Comparison of ENCODE assay signal across 4 fruit fly cellular contexts in the genomic region with DNA sequence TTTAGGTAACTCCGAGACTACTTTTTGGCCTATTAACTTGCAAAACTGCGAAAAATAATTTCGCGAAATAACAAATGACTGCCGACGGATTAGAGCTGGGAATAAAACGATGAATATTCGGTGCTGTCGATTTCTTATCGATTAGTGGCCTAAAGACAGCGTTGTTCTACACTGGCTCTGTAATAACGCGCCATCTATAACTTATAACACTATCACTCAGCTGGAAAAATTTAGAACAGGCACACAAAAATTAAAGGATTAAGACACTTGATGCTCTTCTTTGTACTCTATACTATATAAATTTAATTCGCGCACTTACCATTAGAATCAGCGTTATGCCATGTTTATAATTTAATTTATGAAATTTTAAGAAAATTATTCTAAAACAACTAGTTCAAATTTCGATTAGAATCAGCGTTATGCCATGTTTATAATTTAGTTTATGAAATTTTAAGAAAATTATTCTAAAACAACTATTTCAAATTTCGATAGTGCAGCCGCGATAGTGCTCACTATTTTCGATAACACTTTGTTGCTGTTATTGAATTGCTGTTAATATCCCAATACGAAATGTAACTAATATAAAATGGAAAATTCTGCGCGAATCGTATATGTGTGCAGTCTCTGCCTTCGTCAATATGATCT.
A peak's percentile ranks its signal among the peaks of the same experiment; 100 is the strongest.
TF ChIP-seq lines count a peak whose summit lies in the region.

Gene CSN3, minus strand, starts transcription at position 112 of the 645 bp plus-strand sequence.
Gene CG11456, plus strand, starts transcription at position 523 of the 645 bp plus-strand sequence.

TF ChIP-seq in whole organism, adult, 20 proteins besides CTCF, POLR2A, EP300 and RAD21 (continued from another document):
- no peak for TF ChIP-seq ovo (GFP tag; optimal IDR thresholded peaks at IDR 0.05; lab: Kevin White, UChicago)
- TF ChIP-seq Mnt (GFP tag; optimal IDR thresholded peaks at IDR 0.05; lab: Kevin White, UChicago): peak; percentile 53
- peak; percentile 58 for TF ChIP-seq Crg-1 (GFP tag; optimal IDR thresholded peaks at IDR 0.05; lab: Kevin White, UChicago)
- TF ChIP-seq tj (GFP tag; optimal IDR thresholded peaks at IDR 0.05; lab: Kevin White, UChicago): no peak

TF ChIP-seq in whole organism, embryonic, 481 proteins besides CTCF, POLR2A, EP300 and RAD21 (continued from another document and continues in another):
- peak; percentile 57 for TF ChIP-seq NfI (GFP tag; optimal IDR thresholded peaks at IDR 0.05; lab: Kevin White, UChicago)
- peak; percentile 52 for TF ChIP-seq HLH54F (GFP tag; optimal IDR thresholded peaks at IDR 0.05; lab: Kevin White, UChicago)
- TF ChIP-seq Taf1 (GFP tag; IDR thresholded peaks at IDR 0.05; lab: Robert Waterston, UW): peak; percentile 44; the same call in 1 of the 2 replicates
- peak; percentile 9 for TF ChIP-seq CG3065 (GFP tag; optimal IDR thresholded peaks at IDR 0.05; lab: Kevin White, UChicago)
- TF ChIP-seq stwl (tag; optimal IDR thresholded peaks at IDR 0.05; lab: Kevin White, UChicago): peak; percentile 89
- TF ChIP-seq oc (tag; optimal IDR thresholded peaks at IDR 0.05; lab: Kevin White, UChicago): peak; percentile 28
- TF ChIP-seq mam (GFP tag; optimal IDR thresholded peaks at IDR 0.05; lab: Kevin White, UChicago): peak; percentile 76
- TF ChIP-seq nmo (GFP tag; optimal IDR thresholded peaks at IDR 0.05; lab: Kevin White, UChicago): peak; percentile 52
- peak; percentile 98 for TF ChIP-seq CG8290 (GFP tag; optimal IDR thresholded peaks at IDR 0.05; lab: Kevin White, UChicago)
- TF ChIP-seq CG8290 (tag; optimal IDR thresholded peaks at IDR 0.05; lab: Kevin White, UChicago): peak; percentile 96 to 97
- no peak for TF ChIP-seq Elba2 (GFP tag; optimal IDR thresholded peaks at IDR 0.05; lab: Kevin White, UChicago)
- TF ChIP-seq CG12155 (GFP tag; optimal IDR thresholded peaks at IDR 0.05; lab: Kevin White, UChicago): peak; percentile 64
- TF ChIP-seq CG17802 (tag; optimal IDR thresholded peaks at IDR 0.05; lab: Kevin White, UChicago): peak; percentile 27
- peak; percentile 65 for TF ChIP-seq CG1603 (tag; optimal IDR thresholded peaks at IDR 0.05; lab: Kevin White, UChicago)
- TF ChIP-seq H2.0 (GFP tag; IDR thresholded peaks at IDR 0.05; lab: Robert Waterston, UW): peak; percentile 45; the same call in 1 of the 2 replicates
- peak; percentile 25 for TF ChIP-seq tx (GFP tag; optimal IDR thresholded peaks at IDR 0.05; lab: Kevin White, UChicago)
- TF ChIP-seq scrt (GFP tag; optimal IDR thresholded peaks at IDR 0.05; lab: Kevin White, UChicago): peak; percentile 43
- peak; percentile 43 for TF ChIP-seq bab2 (GFP tag; optimal IDR thresholded peaks at IDR 0.05; lab: Kevin White, UChicago)
- TF ChIP-seq CG7963 (GFP tag; IDR thresholded peaks at IDR 0.05; lab: Robert Waterston, UW; ENCODE audit: partially characterized antibody): peak; percentile 72
- TF ChIP-seq Bdp1 (GFP tag; optimal IDR thresholded peaks at IDR 0.05; lab: Kevin White, UChicago): peak; percentile 6
- TF ChIP-seq CG4730 (GFP tag; IDR thresholded peaks at IDR 0.05; lab: Robert Waterston, UW): peak; percentile 28; the same call in 1 of the 2 replicates
- TF ChIP-seq D19B (GFP tag; optimal IDR thresholded peaks at IDR 0.05; lab: Kevin White, UChicago): peak; percentile 2
- peak; percentile 33; the same call in 1 of the 2 replicates for TF ChIP-seq CG11247 (GFP tag; IDR thresholded peaks at IDR 0.05; lab: Robert Waterston, UW)
- no peak for TF ChIP-seq CG15601 (tag; optimal IDR thresholded peaks at IDR 0.05; lab: Kevin White, UChicago)
- TF ChIP-seq fu2 (GFP tag; optimal IDR thresholded peaks at IDR 0.05; lab: Kevin White, UChicago): peak; percentile 59
- TF ChIP-seq CG13894 (tag; optimal IDR thresholded peaks at IDR 0.05; lab: Kevin White, UChicago): peak; percentile 70
- TF ChIP-seq gt (GFP tag; IDR thresholded peaks at IDR 0.05; lab: Robert Waterston, UW): no peak
- TF ChIP-seq Opbp (GFP tag; IDR thresholded peaks at IDR 0.05; lab: Robert Waterston, UW; ENCODE audit: partially characterized antibody): peak; percentile 71
- TF ChIP-seq aop (GFP tag; IDR thresholded peaks at IDR 0.05; lab: Robert Waterston, UW): no peak
- no peak for TF ChIP-seq CG11723 (GFP tag; optimal IDR thresholded peaks at IDR 0.05; lab: Kevin White, UChicago)
- no peak for TF ChIP-seq Asciz (GFP tag; optimal IDR thresholded peaks at IDR 0.05; lab: Kevin White, UChicago)
- TF ChIP-seq lilli (GFP tag; optimal IDR thresholded peaks at IDR 0.05; lab: Kevin White, UChicago): peak; percentile 58
- TF ChIP-seq CG4404 (GFP tag; IDR thresholded peaks at IDR 0.05; lab: Robert Waterston, UW): no peak
- TF ChIP-seq CG5245 (GFP tag; optimal IDR thresholded peaks at IDR 0.05; lab: Kevin White, UChicago): peak; percentile 34
- peak; percentile 31 for TF ChIP-seq CG7987 (GFP tag; optimal IDR thresholded peaks at IDR 0.05; lab: Kevin White, UChicago)
- no peak for TF ChIP-seq Ravus (GFP tag; IDR thresholded peaks at IDR 0.05; lab: Robert Waterston, UW)
- peak; percentile 64 for TF ChIP-seq CG3847 (GFP tag; IDR thresholded peaks at IDR 0.05; lab: Robert Waterston, UW)
- peak; percentile 21 for TF ChIP-seq gfzf (GFP tag; optimal IDR thresholded peaks at IDR 0.05; lab: Kevin White, UChicago)

TF ChIP-seq in whole organism, prepupa, 60 proteins besides CTCF, POLR2A, EP300 and RAD21 (continued from another document):
- TF ChIP-seq CG31627 (GFP tag; optimal IDR thresholded peaks at IDR 0.05; lab: Kevin White, UChicago) (peak; percentile 63), lz (GFP tag; optimal IDR thresholded peaks at IDR 0.05; lab: Kevin White, UChicago) (peak; percentile 44), CG16779 (tag; optimal IDR thresholded peaks at IDR 0.05; lab: Kevin White, UChicago) (no peak), pdm3 (GFP tag; optimal IDR thresholded peaks at IDR 0.05; lab: Kevin White, UChicago) (no peak), ss (GFP tag; optimal IDR thresholded peaks at IDR 0.05; lab: Kevin White, UChicago) (no peak), fkh (GFP tag; optimal IDR thresholded peaks at IDR 0.05; lab: Kevin White, UChicago) (no peak), Sox14 (GFP tag; optimal IDR thresholded peaks at IDR 0.05; lab: Kevin White, UChicago) (peak; percentile 37), Eip78C (GFP tag; lab: Kevin White, UChicago) (no peak)
TF ChIP-seq in whole organism, prepupa: peak in this region for 7.

TF ChIP-seq in whole organism, wandering third instar larva, 38 proteins besides CTCF, POLR2A, EP300 and RAD21 (continued from another document):
- TF ChIP-seq Jra (GFP tag; optimal IDR thresholded peaks at IDR 0.05; lab: Kevin White, UChicago): peak; percentile 64
- TF ChIP-seq h (GFP tag; optimal IDR thresholded peaks at IDR 0.05; lab: Kevin White, UChicago): peak; percentile 70
- TF ChIP-seq Hr83 (GFP tag; optimal IDR thresholded peaks at IDR 0.05; lab: Kevin White, UChicago; ENCODE audit: poor library complexity, severe bottlenecking): peak; percentile 67
- TF ChIP-seq fru (GFP tag; optimal IDR thresholded peaks at IDR 0.05; lab: Kevin White, UChicago): peak; percentile 62
- TF ChIP-seq dsf (GFP tag; optimal IDR thresholded peaks at IDR 0.05; lab: Kevin White, UChicago; ENCODE audit: borderline replicate concordance): no peak
- TF ChIP-seq dl (GFP tag; optimal IDR thresholded peaks at IDR 0.05; lab: Kevin White, UChicago; ENCODE audit: insufficient read depth in 1 of 2, partially characterized antibody in 2 of 2): no peak
- no peak for TF ChIP-seq woc (GFP tag; optimal IDR thresholded peaks at IDR 0.05; lab: Kevin White, UChicago)
- TF ChIP-seq sv (GFP tag; optimal IDR thresholded peaks at IDR 0.05; lab: Kevin White, UChicago): peak; percentile 47
